Fruit fly (Drosophila melanogaster) whole organism, embryonic: ENCODE data around the gene zetaCOP.
A peak's percentile ranks its signal among the peaks of the same experiment; 100 is the strongest.

Experiments used
- Aef1 ChIP-seq: fragments of 200-800 bp; sonication (Bioruptor generic); IDR thresholded peaks from 3 replicates; pipeline ENCODE4 v1.3.6; 2022; ENCODE audit warnings: missing biosample characterization, missing genetic modification characterization
- Asciz ChIP-seq: fragments of 200-800 bp; sonication (Bioruptor generic); optimal IDR thresholded peaks from 2 replicates; lab custom pipeline; 2017; ENCODE audit warnings: missing biosample characterization, mild to moderate bottlenecking, missing genetic modification characterization, missing genetic modification reagents
- Atf-2 ChIP-seq: fragments of 200-800 bp; sonication (Bioruptor generic); optimal IDR thresholded peaks from 2 replicates; lab custom pipeline; 2016; ENCODE audit warnings: missing biosample characterization, missing genetic modification characterization
- Atf6 ChIP-seq: fragments of 200-800 bp; sonication (Bioruptor generic); IDR thresholded peaks from 2 replicates; pipeline ENCODE4 v1.3.6; 2022; ENCODE audit warnings: missing biosample characterization, missing genetic modification characterization
- BEAF-32 ChIP-seq: fragments of 200-800 bp; sonication (Bioruptor generic); optimal IDR thresholded peaks from 3 replicates; lab custom pipeline; 2017; ENCODE audit warnings: missing biosample characterization, missing genetic modification characterization, mild to moderate bottlenecking, moderate library complexity, missing genetic modification reagents
- Bgb ChIP-seq: fragments of 200-800 bp; sonication (Bioruptor generic); IDR thresholded peaks from 2 replicates; pipeline ENCODE4 v1.3.6; 2022; ENCODE audit warnings: missing biosample characterization, missing genetic modification characterization; ENCODE audit not compliant: partially characterized antibody
- C15 ChIP-seq: fragments of 200-800 bp; sonication (Bioruptor generic); IDR thresholded peaks from 3 replicates; pipeline ENCODE4 v1.3.6; 2022; ENCODE audit warnings: missing biosample characterization, missing genetic modification characterization
- CG11398 ChIP-seq: fragments of 200-800 bp; sonication (Bioruptor generic); optimal IDR thresholded peaks from 2 replicates; lab custom pipeline; 2016; ENCODE audit warnings: missing biosample characterization, missing genetic modification characterization
- CG13287 ChIP-seq: fragments of 200-800 bp; sonication (Bioruptor generic); IDR thresholded peaks from 2 replicates; pipeline ENCODE4 v1.3.6; 2022; ENCODE audit warnings: missing biosample characterization, missing genetic modification characterization; ENCODE audit not compliant: partially characterized antibody
- CG14667 ChIP-seq: fragments of 200-800 bp; sonication (Bioruptor generic); IDR thresholded peaks from 2 replicates; pipeline ENCODE4 v1.3.6; 2022; ENCODE audit warnings: missing biosample characterization, missing genetic modification characterization
- CG15073 ChIP-seq: fragments of 200-800 bp; sonication (Bioruptor generic); optimal IDR thresholded peaks from 2 replicates; lab custom pipeline; 2016; ENCODE audit warnings: missing biosample characterization, missing genetic modification characterization
- CG15601 ChIP-seq: fragments of 200-800 bp; sonication (Bioruptor generic); optimal IDR thresholded peaks from 3 replicates; lab custom pipeline; 2019; ENCODE audit warnings: missing biosample characterization, mild to moderate bottlenecking, missing genetic modification characterization, moderate library complexity
- CG17328 ChIP-seq: fragments of 200-800 bp; sonication (Bioruptor generic); IDR thresholded peaks from 2 replicates; pipeline ENCODE4 v1.3.6; 2022; ENCODE audit warnings: missing biosample characterization, missing genetic modification characterization
- CG17361 ChIP-seq: fragments of 200-800 bp; sonication (Bioruptor generic); IDR thresholded peaks from 3 replicates; pipeline ENCODE4 v1.3.6; 2022; ENCODE audit warnings: missing biosample characterization, missing genetic modification characterization
- CG2116 ChIP-seq: fragments of 200-800 bp; sonication (Bioruptor generic); optimal IDR thresholded peaks from 3 replicates; lab custom pipeline; 2018; ENCODE audit warnings: missing biosample characterization, mild to moderate bottlenecking, missing genetic modification characterization
- CG30020 ChIP-seq: fragments of 200-800 bp; optimal IDR thresholded peaks from 2 replicates; lab custom pipeline; 2019; ENCODE audit warnings: missing biosample characterization, mild to moderate bottlenecking, missing genetic modification characterization, moderate library complexity
- CG34224 ChIP-seq: fragments of 200-800 bp; sonication (Bioruptor generic); IDR thresholded peaks from 3 replicates; pipeline ENCODE4 v1.3.6; 2022; ENCODE audit warnings: missing biosample characterization, missing genetic modification characterization; ENCODE audit not compliant: partially characterized antibody
- CG4707 ChIP-seq: fragments of 200-800 bp; sonication (Bioruptor generic); optimal IDR thresholded peaks from 2 replicates; lab custom pipeline; 2018; ENCODE audit warnings: missing biosample characterization, mild to moderate bottlenecking, missing genetic modification characterization, moderate library complexity
- CG4730 ChIP-seq: fragments of 200-800 bp; sonication (Bioruptor generic); IDR thresholded peaks from 2 replicates; pipeline ENCODE4 v1.3.6; 2022; ENCODE audit warnings: missing biosample characterization, missing genetic modification characterization
- CG6689 ChIP-seq: fragments of 200-800 bp; sonication (Bioruptor generic); IDR thresholded peaks from 2 replicates; pipeline ENCODE4 v1.3.6; 2022; ENCODE audit warnings: missing biosample characterization, missing genetic modification characterization
- CG7987 ChIP-seq: fragments of 200-800 bp; sonication (Bioruptor generic); optimal IDR thresholded peaks from 2 replicates; lab custom pipeline; 2018; ENCODE audit warnings: missing biosample characterization, mild to moderate bottlenecking, missing genetic modification characterization, moderate library complexity
- Dbx ChIP-seq: fragments of 200-800 bp; sonication (Bioruptor generic); IDR thresholded peaks from 3 replicates; pipeline ENCODE4 v1.3.6; 2022; ENCODE audit warnings: missing biosample characterization, missing genetic modification characterization
- Dip2 ChIP-seq: fragments of 200-800 bp; sonication (Bioruptor generic); IDR thresholded peaks from 2 replicates; pipeline ENCODE4 v1.3.6; 2022; ENCODE audit warnings: missing biosample characterization, missing genetic modification characterization
- Eip74EF ChIP-seq, 2 experiments: fragments of 200-800 bp in 1 of 2; fragments of >200 bp in 1 of 2; sonication (Bioruptor generic) in 1 of 2; optimal IDR thresholded peaks; 2 replicates each; lab custom pipeline; 2017 to 2019; ENCODE audit warnings: missing biosample characterization in 2 of 2, missing genetic modification characterization in 2 of 2, mild to moderate bottlenecking in 1 of 2, moderate library complexity in 1 of 2
- HLH4C ChIP-seq: fragments of 200-800 bp; sonication (Bioruptor generic); IDR thresholded peaks from 3 replicates; pipeline ENCODE4 v1.3.6; 2022; ENCODE audit warnings: missing biosample characterization, missing genetic modification characterization; ENCODE audit not compliant: partially characterized antibody
- Hand ChIP-seq: fragments of 200-800 bp; sonication (Bioruptor generic); optimal IDR thresholded peaks from 2 replicates; lab custom pipeline; 2017; ENCODE audit warnings: mild to moderate bottlenecking, missing biosample characterization, missing genetic modification reagents, missing genetic modification characterization
- Poxn ChIP-seq: fragments of 200-800 bp; sonication (Bioruptor generic); IDR thresholded peaks from 2 replicates; pipeline ENCODE4 v1.3.6; 2022; ENCODE audit warnings: missing biosample characterization, missing genetic modification characterization
- Ssrp ChIP-seq: fragments of 200-800 bp; sonication (Bioruptor generic); optimal IDR thresholded peaks from 2 replicates; lab custom pipeline; 2018; ENCODE audit warnings: missing biosample characterization, mild to moderate bottlenecking, missing genetic modification characterization, moderate library complexity
- chinmo ChIP-seq: fragments of 200-800 bp; sonication (Bioruptor generic); IDR thresholded peaks from 4 replicates; pipeline ENCODE4 v1.3.6; 2022; ENCODE audit warnings: missing biosample characterization, missing genetic modification characterization; ENCODE audit not compliant: partially characterized antibody
- ci ChIP-seq: fragments of 200-800 bp; sonication (Bioruptor generic); IDR thresholded peaks from 3 replicates; pipeline ENCODE4 v1.3.6; 2022; ENCODE audit warnings: missing biosample characterization, missing genetic modification characterization
- crol ChIP-seq: fragments of 200-800 bp; sonication (Bioruptor generic); IDR thresholded peaks from 2 replicates; pipeline ENCODE4 v1.3.6; 2022; ENCODE audit warnings: missing biosample characterization, missing genetic modification characterization
- dan ChIP-seq: fragments of 200-800 bp; sonication (Bioruptor generic); IDR thresholded peaks from 2 replicates; pipeline ENCODE4 v1.3.6; 2022; ENCODE audit warnings: missing biosample characterization, missing genetic modification characterization
- dysf ChIP-seq: fragments of 200-800 bp; sonication (Bioruptor generic); IDR thresholded peaks from 3 replicates; pipeline ENCODE4 v1.3.6; 2022; ENCODE audit warnings: missing biosample characterization, missing genetic modification characterization
- esg ChIP-seq: fragments of 200-800 bp; sonication (Bioruptor generic); conservative IDR thresholded peaks from 2 replicates; pipeline ENCODE4 v1.3.6; 2022; ENCODE audit warnings: missing biosample characterization, missing genetic modification characterization
- grn ChIP-seq: fragments of 200-800 bp; sonication (Bioruptor generic); optimal IDR thresholded peaks from 3 replicates; lab custom pipeline; 2017; ENCODE audit warnings: missing biosample characterization, missing genetic modification characterization
- hkb ChIP-seq, 2 experiments: fragments of 200-800 bp in 1 of 2; fragments of >200 bp in 1 of 2; sonication (Bioruptor generic) in 1 of 2; IDR thresholded peaks in 1 of 2; optimal IDR thresholded peaks in 1 of 2; 2 replicates each; pipeline versions ENCODE4 v1.3.6 to Lab custom; 2017 to 2022; ENCODE audit warnings: missing biosample characterization in 1 of 2, missing genetic modification characterization in 1 of 2
- kay ChIP-seq: fragments of 200-800 bp; sonication (Bioruptor generic); optimal IDR thresholded peaks from 2 replicates; lab custom pipeline; 2016; ENCODE audit warnings: missing biosample characterization, missing genetic modification characterization
- lilli ChIP-seq: fragments of 200-800 bp; sonication (Bioruptor generic); optimal IDR thresholded peaks from 3 replicates; lab custom pipeline; 2016; ENCODE audit warnings: missing biosample characterization, missing genetic modification characterization
- pho ChIP-seq: fragments of 200-800 bp; sonication (Bioruptor generic); optimal IDR thresholded peaks from 2 replicates; lab custom pipeline; 2016; ENCODE audit warnings: missing biosample characterization, missing genetic modification characterization
- pum ChIP-seq: fragments of 200-800 bp; sonication (Bioruptor generic); optimal IDR thresholded peaks from 2 replicates; lab custom pipeline; 2016; ENCODE audit warnings: missing biosample characterization, missing genetic modification characterization
- repo ChIP-seq: fragments of 200-800 bp; sonication (Bioruptor generic); optimal IDR thresholded peaks from 2 replicates; lab custom pipeline; 2016; ENCODE audit warnings: missing biosample characterization, missing genetic modification characterization
- run ChIP-seq: fragments of 200-800 bp; sonication (Bioruptor generic); optimal IDR thresholded peaks from 3 replicates; lab custom pipeline; 2018; ENCODE audit warnings: missing biosample characterization, mild to moderate bottlenecking, missing genetic modification characterization
- salm ChIP-seq: fragments of 200-800 bp; sonication (Bioruptor generic); optimal IDR thresholded peaks from 2 replicates; lab custom pipeline; 2018; ENCODE audit warnings: missing biosample characterization, mild to moderate bottlenecking, missing genetic modification characterization
- sd ChIP-seq: fragments of 200-800 bp; sonication (Bioruptor generic); optimal IDR thresholded peaks from 3 replicates; lab custom pipeline; 2018; ENCODE audit warnings: missing biosample characterization, mild to moderate bottlenecking, missing genetic modification characterization, moderate library complexity
- so ChIP-seq: fragments of 200-800 bp; sonication (Bioruptor generic); IDR thresholded peaks from 3 replicates; pipeline ENCODE4 v1.3.6; 2022; ENCODE audit warnings: missing biosample characterization, missing genetic modification characterization
- ttk ChIP-seq: fragments of 200-800 bp; sonication (Bioruptor generic); IDR thresholded peaks from 2 replicates; pipeline ENCODE4 v2.1.2; 2022; ENCODE audit warnings: missing biosample characterization, missing genetic modification characterization
- unpg ChIP-seq: fragments of 200-800 bp; sonication (Bioruptor generic); optimal IDR thresholded peaks from 3 replicates; lab custom pipeline; 2018; ENCODE audit warnings: missing biosample characterization, mild to moderate bottlenecking, missing genetic modification characterization, moderate library complexity
- z ChIP-seq: fragments of 200-800 bp; sonication (Bioruptor generic); IDR thresholded peaks from 3 replicates; pipeline ENCODE4 v1.3.6; 2022; ENCODE audit warnings: missing biosample characterization, missing genetic modification characterization

zetaCOP gene

dm6 chr3L:16699292-16700026, 26.1 kb upstream of the zetaCOP start (continued):
- no peak for TF ChIP-seq CG34224 (GFP tag; lab: Robert Waterston, UW)

DNA sequence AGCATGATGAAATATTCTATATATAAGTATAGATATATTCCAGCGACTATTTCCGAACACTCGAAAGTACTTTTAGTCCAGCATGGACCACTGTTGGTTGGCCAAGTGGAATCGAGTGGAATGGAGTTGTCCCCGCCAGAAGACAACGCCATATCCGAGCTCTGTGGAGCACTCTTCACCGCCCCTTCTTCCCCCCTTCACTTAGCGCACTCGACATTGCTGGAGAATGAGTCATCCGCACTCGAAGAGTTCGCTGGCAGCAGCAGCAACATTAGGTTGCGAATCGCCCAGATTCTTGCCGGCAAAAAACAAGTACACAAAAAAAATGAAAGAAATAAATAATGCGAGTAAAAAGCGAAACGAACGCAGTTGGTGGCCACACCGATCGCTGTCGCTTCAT, 24.7 kb upstream of the zetaCOP start:
- TF ChIP-seq CG17328 (GFP tag; lab: Robert Waterston, UW), result no peak
- TF ChIP-seq Dip2 (GFP tag; lab: Robert Waterston, UW), result no peak
- TF ChIP-seq sd (tag; lab: Kevin White, UChicago), result peak; percentile 94
- no peak for TF ChIP-seq CG4730 (GFP tag; lab: Robert Waterston, UW)
- TF ChIP-seq CG15601 (tag; lab: Kevin White, UChicago), result no peak
- no peak for TF ChIP-seq z (GFP tag; lab: Robert Waterston, UW)
- TF ChIP-seq CG2116 (GFP tag; lab: Kevin White, UChicago), result no peak
- no peak for TF ChIP-seq CG11398 (GFP tag; lab: Kevin White, UChicago)
- TF ChIP-seq dan, result no peak
- TF ChIP-seq CG14667, result no peak
- TF ChIP-seq Dbx (GFP tag; lab: Robert Waterston, UW), result no peak
- TF ChIP-seq grn (GFP tag; lab: Kevin White, UChicago), result no peak
- no peak for TF ChIP-seq repo (GFP tag; lab: Kevin White, UChicago)
- TF ChIP-seq Asciz, result no peak
- TF ChIP-seq Eip74EF (GFP tag; optimal IDR thresholded peaks at IDR 0.05; lab: Kevin White, UChicago), result no peak
- TF ChIP-seq run (tag; lab: Kevin White, UChicago), result no peak
- no peak for TF ChIP-seq CG30020 (tag; lab: Kevin White, UChicago)
- TF ChIP-seq Bgb (GFP tag; lab: Robert Waterston, UW), result no peak
- no peak for TF ChIP-seq pho (GFP tag; lab: Kevin White, UChicago)
- TF ChIP-seq so, result peak; percentile 18; the same call in 1 of the 3 replicates
- TF ChIP-seq kay, result peak; percentile 22
- no peak for TF ChIP-seq CG13287 (GFP tag; lab: Robert Waterston, UW)
- TF ChIP-seq crol, result peak; percentile 59
- no peak for TF ChIP-seq Atf-2
- TF ChIP-seq dysf (GFP tag; lab: Robert Waterston, UW), result no peak
- no peak for TF ChIP-seq CG7987 (GFP tag; lab: Kevin White, UChicago)
- TF ChIP-seq chinmo (GFP tag; lab: Robert Waterston, UW), result 0 out of 4 replicates have a peak, but pooled peaks have one; percentile 16
- TF ChIP-seq BEAF-32 (GFP tag; lab: Kevin White, UChicago), result no peak
- TF ChIP-seq CG4707 (GFP tag; lab: Kevin White, UChicago), result no peak

DNA sequence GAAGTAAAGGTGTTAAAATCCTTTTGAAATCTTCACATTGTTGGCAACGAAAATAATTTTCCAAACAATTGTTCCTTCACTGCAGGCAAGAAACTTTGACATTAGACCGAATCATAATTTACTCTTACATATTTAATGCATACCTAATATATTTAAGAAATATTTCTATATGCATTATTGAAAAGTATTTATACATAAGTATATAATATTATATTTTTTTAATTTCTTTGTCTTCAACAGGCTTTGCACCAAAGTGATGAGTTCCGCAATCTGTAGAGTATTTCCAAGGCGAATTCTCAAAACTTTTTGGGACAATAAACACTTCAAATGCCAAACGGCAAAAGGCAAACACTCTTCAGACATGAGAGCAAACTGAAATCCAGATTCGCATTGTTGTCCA, 23.7 kb upstream of the zetaCOP start:
- no peak for TF ChIP-seq Hand (GFP tag; lab: Kevin White, UChicago)
- TF ChIP-seq pum (GFP tag; lab: Kevin White, UChicago), result no peak
- TF ChIP-seq Aef1, result 0 out of 3 replicates have a peak, but pooled peaks have one; percentile 43
- peak; percentile 65 for TF ChIP-seq ttk (GFP tag; lab: Robert Waterston, UW)
- TF ChIP-seq CG15073 (GFP tag; lab: Kevin White, UChicago), result no peak
- TF ChIP-seq Ssrp (tag; lab: Kevin White, UChicago), result peak; percentile 48
- no peak for TF ChIP-seq Poxn
- TF ChIP-seq ci (GFP tag; lab: Robert Waterston, UW), result peak; percentile 40; the same call in 1 of the 3 replicates
- TF ChIP-seq salm, result no peak
- no peak for TF ChIP-seq HLH4C (GFP tag; lab: Robert Waterston, UW)
- no peak for TF ChIP-seq lilli (GFP tag; lab: Kevin White, UChicago)
- peak; percentile 42 for TF ChIP-seq unpg (GFP tag; lab: Kevin White, UChicago)
- TF ChIP-seq esg (GFP tag; lab: Robert Waterston, UW), result peak; percentile 46; the same call in 1 of the 2 replicates
- TF ChIP-seq CG6689 (GFP tag; lab: Robert Waterston, UW), result peak; percentile 33; the same call in 1 of the 2 replicates
- TF ChIP-seq Atf6 (GFP tag; lab: Robert Waterston, UW), result peak; percentile 43; the same call in 1 of the 2 replicates
- TF ChIP-seq C15, result no peak
- TF ChIP-seq hkb (optimal IDR thresholded peaks at IDR 0.05; lab: Kevin White, UChicago), result no peak
- peak; percentile 75 for TF ChIP-seq hkb (GFP tag; IDR thresholded peaks at IDR 0.05; lab: Robert Waterston, UW)
- TF ChIP-seq CG17361, result peak; percentile 67; the same call in 2 of the 3 replicates
